Fruit fly (Drosophila melanogaster) whole organism, wandering third instar larva: ENCODE measurements around the gene ATPsynCF6L.

ENCODE experiments used
- Abd-B ChIP-seq: fragments of >200 bp; optimal IDR thresholded peaks from 2 replicates; lab custom pipeline; 2017; ENCODE audit warnings: missing biosample characterization, missing genetic modification characterization
- CG32264 ChIP-seq: fragments of 200-800 bp; sonication (Bioruptor generic); optimal IDR thresholded peaks from 2 replicates; lab custom pipeline; 2016; ENCODE audit warnings: missing biosample characterization, missing genetic modification characterization
- CG9705 ChIP-seq: fragments of 200-800 bp; sonication (Bioruptor generic); optimal IDR thresholded peaks from 2 replicates; lab custom pipeline; 2018; ENCODE audit warnings: missing biosample characterization, mild to moderate bottlenecking, missing genetic modification characterization
- CrebA ChIP-seq: fragments of 200-800 bp; sonication (Bioruptor generic); optimal IDR thresholded peaks from 2 replicates; lab custom pipeline; 2016; ENCODE audit warnings: missing biosample characterization, mild to moderate bottlenecking, missing genetic modification characterization, borderline replicate concordance
- Dfd ChIP-seq: fragments of >200 bp; optimal IDR thresholded peaks from 2 replicates; lab custom pipeline; 2017; ENCODE audit warnings: missing biosample characterization, missing genetic modification characterization
- Dif ChIP-seq: fragments of 200-275, 200-300 bp; sonication (Bioruptor generic); optimal IDR thresholded peaks from 2 replicates; lab custom pipeline; 2018; ENCODE audit warnings: missing biosample characterization, missing genetic modification characterization; ENCODE audit not compliant: partially characterized antibody
- HLH106 ChIP-seq: fragments of 200-800 bp; optimal IDR thresholded peaks from 3 replicates; lab custom pipeline; 2019; ENCODE audit warnings: missing biosample characterization, mild to moderate bottlenecking, missing genetic modification characterization, moderate library complexity
- Hnf4 ChIP-seq: fragments of 200-800 bp; sonication (Bioruptor generic); optimal IDR thresholded peaks from 2 replicates; lab custom pipeline; 2016; ENCODE audit warnings: missing biosample characterization, mild to moderate bottlenecking, missing genetic modification characterization
- Hr78 ChIP-seq: fragments of >200 bp; optimal IDR thresholded peaks from 2 replicates; lab custom pipeline; 2017; ENCODE audit warnings: missing biosample characterization, missing genetic modification characterization
- Hr83 ChIP-seq: fragments of 200-300 bp; sonication (Bioruptor generic); optimal IDR thresholded peaks from 2 replicates; lab custom pipeline; 2016; ENCODE audit warnings: missing biosample characterization, mild to moderate bottlenecking, missing genetic modification characterization, moderate library complexity; ENCODE audit not compliant: poor library complexity, severe bottlenecking
- Jra ChIP-seq: sonication (Bioruptor generic); optimal IDR thresholded peaks from 2 replicates; lab custom pipeline; 2016; ENCODE audit warnings: missing biosample characterization, missing genetic modification characterization
- Myc ChIP-seq: fragments of >200 bp; optimal IDR thresholded peaks from 2 replicates; lab custom pipeline; 2017
- N ChIP-seq: fragments of >200 bp; optimal IDR thresholded peaks from 2 replicates; lab custom pipeline; 2018; ENCODE audit warnings: missing biosample characterization, missing external identifiers, missing genetic modification characterization
- OdsH ChIP-seq: fragments of 200-800 bp; sonication (Bioruptor generic); optimal IDR thresholded peaks from 2 replicates; lab custom pipeline; 2016; ENCODE audit warnings: missing biosample characterization, mild to moderate bottlenecking, missing genetic modification characterization
- Rel ChIP-seq, 2 experiments: fragments of 200-800 bp; sonication (Bioruptor generic) in 1 of 2; optimal IDR thresholded peaks; 2 replicates in 1 of 2; 3 replicates in 1 of 2; lab custom pipeline; 2016 to 2019; ENCODE audit warnings: mild to moderate bottlenecking in 2 of 2, missing biosample characterization in 2 of 2, missing genetic modification characterization in 2 of 2, moderate library complexity in 1 of 2
- Sp1 ChIP-seq: fragments of 200-800 bp; sonication (Bioruptor generic); optimal IDR thresholded peaks from 3 replicates; lab custom pipeline; 2019; ENCODE audit warnings: missing biosample characterization, mild to moderate bottlenecking, missing genetic modification characterization, moderate library complexity
- Vsx2 ChIP-seq: fragments of 200-300, 225-300 bp; sonication (Bioruptor generic); optimal IDR thresholded peaks from 2 replicates; lab custom pipeline; 2018; ENCODE audit warnings: missing biosample characterization, missing genetic modification characterization; ENCODE audit not compliant: partially characterized antibody
- br ChIP-seq: fragments of 200-800 bp; sonication (Bioruptor generic); optimal IDR thresholded peaks from 2 replicates; lab custom pipeline; 2016; ENCODE audit warnings: missing biosample characterization, missing genetic modification characterization
- dl ChIP-seq, 2 experiments: fragments of 175-275, 200-275 bp in 1 of 2; fragments of 200-275 bp in 1 of 2; sonication (Bioruptor generic); optimal IDR thresholded peaks; lab custom pipeline; 2018; ENCODE audit warnings: mild to moderate bottlenecking in 2 of 2, missing biosample characterization in 2 of 2, missing genetic modification characterization in 2 of 2, moderate library complexity in 2 of 2; ENCODE audit not compliant: partially characterized antibody in 2 of 2, insufficient read depth in 1 of 2
- dmrt93B ChIP-seq: fragments of 200-800 bp; sonication (Bioruptor generic); optimal IDR thresholded peaks from 2 replicates; lab custom pipeline; 2018; ENCODE audit warnings: missing biosample characterization, mild to moderate bottlenecking, missing genetic modification characterization
- dsf ChIP-seq: sonication (Bioruptor generic); optimal IDR thresholded peaks from 2 replicates; lab custom pipeline; 2016; ENCODE audit warnings: missing biosample characterization, missing genetic modification characterization, borderline replicate concordance
- foxo ChIP-seq, 2 experiments: fragments of 200-800 bp; sonication (Bioruptor generic); optimal IDR thresholded peaks; 2 replicates in 1 of 2; 3 replicates in 1 of 2; lab custom pipeline; 2016 to 2017; ENCODE audit warnings: missing biosample characterization in 2 of 2, missing genetic modification characterization in 2 of 2
- fru ChIP-seq: fragments of 200-800 bp; sonication (Bioruptor generic); optimal IDR thresholded peaks from 3 replicates; lab custom pipeline; 2016; ENCODE audit warnings: missing biosample characterization, mild to moderate bottlenecking, missing genetic modification characterization
- h ChIP-seq: fragments of 200-800 bp; sonication (Bioruptor generic); optimal IDR thresholded peaks from 3 replicates; lab custom pipeline; 2016; ENCODE audit warnings: missing biosample characterization, mild to moderate bottlenecking, missing genetic modification characterization
- jim ChIP-seq: fragments of 175-275, 200-325 bp; sonication (Bioruptor generic); optimal IDR thresholded peaks from 2 replicates; lab custom pipeline; 2016; ENCODE audit warnings: missing biosample characterization, mild to moderate bottlenecking, missing genetic modification characterization
- pan ChIP-seq: fragments of >200 bp; optimal IDR thresholded peaks from 2 replicates; lab custom pipeline; 2017
- psq ChIP-seq: fragments of 200-800 bp; sonication (Bioruptor generic); optimal IDR thresholded peaks from 3 replicates; lab custom pipeline; 2017; ENCODE audit warnings: missing biosample characterization, mild to moderate bottlenecking, missing genetic modification characterization, moderate library complexity
- rgr ChIP-seq: fragments of 200-800 bp; sonication (Bioruptor generic); optimal IDR thresholded peaks from 3 replicates; lab custom pipeline; 2016; ENCODE audit warnings: missing biosample characterization, mild to moderate bottlenecking, missing genetic modification characterization
- sv ChIP-seq: fragments of 200-800 bp; sonication (Bioruptor generic); optimal IDR thresholded peaks from 3 replicates; lab custom pipeline; 2016; ENCODE audit warnings: missing biosample characterization, missing genetic modification characterization
- usp ChIP-seq: fragments of >200 bp; optimal IDR thresholded peaks from 2 replicates; lab custom pipeline; 2017; ENCODE audit warnings: missing biosample characterization, missing genetic modification characterization
- woc ChIP-seq: sonication (Bioruptor generic); optimal IDR thresholded peaks from 2 replicates; lab custom pipeline; 2016; ENCODE audit warnings: missing biosample characterization, mild to moderate bottlenecking, missing genetic modification characterization

ATPsynCF6L gene

dm6 chr3L:4978945-4979344 is 33.0 kb downstream of the ATPsynCF6L start:
- TF ChIP-seq dl (GFP tag; optimal IDR thresholded peaks at IDR 0.05; lab: Kevin White, UChicago; ENCODE audit: insufficient read depth in 1 of 2, partially characterized antibody in 2 of 2) (no peak), foxo (GFP tag; optimal IDR thresholded peaks at IDR 0.05; lab: Kevin White, UChicago) (no peak), rgr (no peak), Hr83 (GFP tag; lab: Kevin White, UChicago) (no peak), Sp1 (GFP tag; lab: Kevin White, UChicago) (no peak), psq (GFP tag; lab: Kevin White, UChicago) (no peak), Jra (GFP tag; lab: Kevin White, UChicago) (no peak), Dif (GFP tag; lab: Kevin White, UChicago) (no peak), fru (GFP tag; lab: Kevin White, UChicago) (no peak), br (GFP tag; lab: Kevin White, UChicago) (no peak), N (no peak), usp (no peak)

- TF ChIP-seq dl (GFP tag; optimal IDR thresholded peaks at IDR 0.05; lab: Kevin White, UChicago; ENCODE audit: insufficient read depth in 1 of 2, partially characterized antibody in 2 of 2) (no peak), sv (GFP tag; lab: Kevin White, UChicago) (no peak), fru (GFP tag; lab: Kevin White, UChicago) (no peak), Hr83 (GFP tag; lab: Kevin White, UChicago) (no peak), woc (no peak), rgr (no peak), h (GFP tag; lab: Kevin White, UChicago) (no peak), foxo (GFP tag; optimal IDR thresholded peaks at IDR 0.05; lab: Kevin White, UChicago) (no peak), HLH106 (tag; lab: Kevin White, UChicago) (no peak), Abd-B (no peak), CrebA (GFP tag; lab: Kevin White, UChicago) (no peak), N (no peak)
These were observed 33.9 kb downstream of the ATPsynCF6L start for dm6 chr3L:4978041-4978440.

- peak; percentile 72 for TF ChIP-seq Dif (GFP tag; lab: Kevin White, UChicago)
- no peak for TF ChIP-seq Hnf4 (GFP tag; lab: Kevin White, UChicago)
- peak in 1 of 2 experiments; percentile 20 for TF ChIP-seq dl (GFP tag; optimal IDR thresholded peaks at IDR 0.05; lab: Kevin White, UChicago; ENCODE audit: insufficient read depth in 1 of 2, partially characterized antibody in 2 of 2)
- no peak for TF ChIP-seq Rel (GFP tag; optimal IDR thresholded peaks at IDR 0.05; lab: Kevin White, UChicago)
- no peak for TF ChIP-seq Rel (tag; optimal IDR thresholded peaks at IDR 0.05; lab: Kevin White, UChicago)
- TF ChIP-seq dsf (GFP tag; lab: Kevin White, UChicago) = no peak
- TF ChIP-seq psq (GFP tag; lab: Kevin White, UChicago) = peak; percentile 13
- peak; percentile 58 for TF ChIP-seq Vsx2 (GFP tag; lab: Kevin White, UChicago)
These were observed 35.7 kb downstream of the ATPsynCF6L start for dm6 chr3L:4976059-4976823.

dm6 chr3L:4969328-4969727 is 42.6 kb downstream of the ATPsynCF6L start:
- TF ChIP-seq OdsH (no peak), Dfd (no peak), CrebA (GFP tag; lab: Kevin White, UChicago) (no peak), HLH106 (tag; lab: Kevin White, UChicago) (no peak), Rel (GFP tag; optimal IDR thresholded peaks at IDR 0.05; lab: Kevin White, UChicago) (no peak), Rel (tag; optimal IDR thresholded peaks at IDR 0.05; lab: Kevin White, UChicago) (no peak), CG32264 (GFP tag; lab: Kevin White, UChicago) (no peak), Vsx2 (GFP tag; lab: Kevin White, UChicago) (no peak), jim (no peak), br (GFP tag; lab: Kevin White, UChicago) (no peak), Hnf4 (GFP tag; lab: Kevin White, UChicago) (no peak), pan (lab: Kevin White, UChicago) (no peak)

- TF ChIP-seq CG9705 (no peak), Dif (GFP tag; lab: Kevin White, UChicago) (no peak), Hr78 (no peak), Myc (no peak), HLH106 (tag; lab: Kevin White, UChicago) (no peak), foxo (GFP tag; optimal IDR thresholded peaks at IDR 0.05; lab: Kevin White, UChicago) (no peak), pan (lab: Kevin White, UChicago) (no peak), dmrt93B (GFP tag; lab: Kevin White, UChicago) (no peak)
- TF ChIP-seq, all 38 proteins: peak for 0
These were observed 45.2 kb downstream of the ATPsynCF6L start for dm6 chr3L:4966749-4967148.
